Worm (Caenorhabditis elegans) whole organism, early embryonic: Measurements from ENCODE around the gene nlp-28.

Experiments used
- B0310.2 ChIP-seq: sonication (generic microtip); optimal IDR thresholded peaks from 2 replicates; lab custom pipeline; 2016; ENCODE audit warnings: mild to moderate bottlenecking, missing genetic modification characterization, missing compliant biosample characterization
- aly-1 ChIP-seq: sonication (generic microtip); optimal IDR thresholded peaks from 2 replicates; lab custom pipeline; 2016; ENCODE audit warnings: missing genetic modification characterization, missing compliant biosample characterization
- ama-1 ChIP-seq: fragments of 150-350 bp; optimal IDR thresholded peaks from 2 replicates; lab custom pipeline; 2014
- ceh-13 ChIP-seq: fragments of 200-800 bp; sonication (Bioruptor generic); optimal IDR thresholded peaks from 2 replicates; lab custom pipeline; 2018; ENCODE audit warnings: mild to moderate bottlenecking, missing genetic modification characterization, missing compliant biosample characterization
- ceh-36 ChIP-seq: sonication (generic microtip); optimal IDR thresholded peaks from 2 replicates; lab custom pipeline; 2016; ENCODE audit warnings: missing genetic modification characterization, inconsistent platforms, missing compliant biosample characterization
- ets-7 ChIP-seq: sonication (generic microtip); optimal IDR thresholded peaks from 2 replicates; lab custom pipeline; 2016; ENCODE audit warnings: missing genotype, missing genetic modification characterization, missing compliant biosample characterization
- flt-1 ChIP-seq: fragments of 200-800 bp; sonication (Bioruptor generic); IDR thresholded peaks from 2 replicates; pipeline ENCODE4 v1.3.6; 2022; ENCODE audit warnings: missing genetic modification characterization, missing compliant biosample characterization
- hmg-4 ChIP-seq: fragments of 200-800 bp; sonication (Bioruptor generic); optimal IDR thresholded peaks from 2 replicates; lab custom pipeline; 2018; ENCODE audit warnings: mild to moderate bottlenecking, missing genetic modification characterization, missing compliant biosample characterization
- hnd-1 ChIP-seq: sonication (generic microtip); optimal IDR thresholded peaks from 2 replicates; lab custom pipeline; 2016; ENCODE audit warnings: missing genetic modification characterization, missing compliant biosample characterization
- pes-1 ChIP-seq: fragments of 200-800 bp; sonication (Bioruptor generic); IDR thresholded peaks from 2 replicates; pipeline ENCODE4 v1.3.6; 2022; ENCODE audit warnings: missing genetic modification reagents, missing genetic modification characterization, missing compliant biosample characterization
- scrt-1 ChIP-seq: fragments of 200-800 bp; sonication (Bioruptor generic); IDR thresholded peaks from 2 replicates; pipeline ENCODE4 v1.3.6; 2022; ENCODE audit warnings: missing genetic modification characterization, missing compliant biosample characterization
- sea-1 ChIP-seq: fragments of 200-800 bp; sonication (Bioruptor generic); conservative IDR thresholded peaks from 2 replicates; pipeline ENCODE4 v1.3.6; 2022; ENCODE audit warnings: missing genetic modification characterization, missing compliant biosample characterization
- tbx-11 ChIP-seq: fragments of 200-800 bp; sonication (Bioruptor generic); IDR thresholded peaks from 2 replicates; pipeline ENCODE4 v1.3.6; 2022; ENCODE audit warnings: missing genetic modification characterization, missing compliant biosample characterization
- tbx-37 ChIP-seq: fragments of 200-800 bp; sonication (Bioruptor generic); conservative IDR thresholded peaks from 2 replicates; pipeline ENCODE4 v1.3.6; 2022; ENCODE audit warnings: missing genetic modification reagents, missing genetic modification characterization, missing compliant biosample characterization

ce11 chrV:3961235-3961634 lies 26.5 kb upstream of the nlp-28 start, which contains the start of gene cyp-34A6:
- TF ChIP-seq B0310.2 (tag; lab: Kevin White, UChicago) (no peak), sea-1 (GFP tag; lab: Robert Waterston, UW) (no peak), flt-1 (no peak), ceh-36 (no peak), pes-1 (no peak), ceh-13 (no peak), hnd-1 (no peak), ama-1 (lab: Kevin White, UChicago) (no peak), tbx-37 (no peak), ets-7 (tag; lab: Kevin White, UChicago) (no peak), aly-1 (tag; lab: Kevin White, UChicago) (no peak), tbx-11 (GFP tag; lab: Robert Waterston, UW) (no peak), scrt-1 (no peak), hmg-4 (GFP tag; lab: Kevin White, UChicago) (no peak)
